Worm (Caenorhabditis elegans) whole organism, early embryonic: ENCODE results near the gene F53B1.2.

Experiments used
- B0310.2 ChIP-seq: sonication (generic microtip); optimal IDR thresholded peaks from 2 replicates; lab custom pipeline; 2016; ENCODE audit warnings: mild to moderate bottlenecking, missing genetic modification characterization, missing compliant biosample characterization
- F13C5.2 ChIP-seq: sonication (generic microtip); optimal IDR thresholded peaks from 2 replicates; lab custom pipeline; 2017; ENCODE audit warnings: mild to moderate bottlenecking, missing genetic modification characterization, inconsistent platforms, missing compliant biosample characterization
- aly-1 ChIP-seq: sonication (generic microtip); optimal IDR thresholded peaks from 2 replicates; lab custom pipeline; 2016; ENCODE audit warnings: missing genetic modification characterization, missing compliant biosample characterization
- ama-1 ChIP-seq: fragments of 150-350 bp; optimal IDR thresholded peaks from 2 replicates; lab custom pipeline; 2014
- ceh-13 ChIP-seq: fragments of 200-800 bp; sonication (Bioruptor generic); optimal IDR thresholded peaks from 2 replicates; lab custom pipeline; 2018; ENCODE audit warnings: mild to moderate bottlenecking, missing genetic modification characterization, missing compliant biosample characterization
- ceh-36 ChIP-seq: sonication (generic microtip); optimal IDR thresholded peaks from 2 replicates; lab custom pipeline; 2016; ENCODE audit warnings: missing genetic modification characterization, inconsistent platforms, missing compliant biosample characterization
- ets-7 ChIP-seq: sonication (generic microtip); optimal IDR thresholded peaks from 2 replicates; lab custom pipeline; 2016; ENCODE audit warnings: missing genotype, missing genetic modification characterization, missing compliant biosample characterization
- flt-1 ChIP-seq: fragments of 200-800 bp; sonication (Bioruptor generic); IDR thresholded peaks from 2 replicates; pipeline ENCODE4 v1.3.6; 2022; ENCODE audit warnings: missing genetic modification characterization, missing compliant biosample characterization
- hmbx-1 ChIP-seq: sonication (generic microtip); optimal IDR thresholded peaks from 2 replicates; lab custom pipeline; 2016; ENCODE audit warnings: mild to moderate bottlenecking, missing genetic modification characterization, missing compliant biosample characterization
- hmg-4 ChIP-seq: fragments of 200-800 bp; sonication (Bioruptor generic); optimal IDR thresholded peaks from 2 replicates; lab custom pipeline; 2018; ENCODE audit warnings: mild to moderate bottlenecking, missing genetic modification characterization, missing compliant biosample characterization
- hnd-1 ChIP-seq: sonication (generic microtip); optimal IDR thresholded peaks from 2 replicates; lab custom pipeline; 2016; ENCODE audit warnings: missing genetic modification characterization, missing compliant biosample characterization
- pes-1 ChIP-seq: fragments of 200-800 bp; sonication (Bioruptor generic); IDR thresholded peaks from 2 replicates; pipeline ENCODE4 v1.3.6; 2022; ENCODE audit warnings: missing genetic modification reagents, missing genetic modification characterization, missing compliant biosample characterization
- scrt-1 ChIP-seq: fragments of 200-800 bp; sonication (Bioruptor generic); IDR thresholded peaks from 2 replicates; pipeline ENCODE4 v1.3.6; 2022; ENCODE audit warnings: missing genetic modification characterization, missing compliant biosample characterization
- sea-1 ChIP-seq: fragments of 200-800 bp; sonication (Bioruptor generic); conservative IDR thresholded peaks from 2 replicates; pipeline ENCODE4 v1.3.6; 2022; ENCODE audit warnings: missing genetic modification characterization, missing compliant biosample characterization
- tbx-11 ChIP-seq: fragments of 200-800 bp; sonication (Bioruptor generic); IDR thresholded peaks from 2 replicates; pipeline ENCODE4 v1.3.6; 2022; ENCODE audit warnings: missing genetic modification characterization, missing compliant biosample characterization
- tbx-37 ChIP-seq: fragments of 200-800 bp; sonication (Bioruptor generic); conservative IDR thresholded peaks from 2 replicates; pipeline ENCODE4 v1.3.6; 2022; ENCODE audit warnings: missing genetic modification reagents, missing genetic modification characterization, missing compliant biosample characterization
- tra-4 ChIP-seq: sonication (generic microtip); optimal IDR thresholded peaks from 2 replicates; lab custom pipeline; 2017; ENCODE audit warnings: missing genetic modification characterization, missing compliant biosample characterization

Gene F53B1.2

ce11 chrX:2090493-2090892 lies 18.3 kb upstream of the F53B1.2 start:
- TF ChIP-seq ceh-13 (GFP tag; lab: Kevin White, UChicago) (no peak), ama-1 (lab: Kevin White, UChicago) (no peak), hnd-1 (no peak), hmbx-1 (no peak), B0310.2 (tag; lab: Kevin White, UChicago) (no peak), tra-4 (no peak), scrt-1 (GFP tag; lab: Robert Waterston, UW) (no peak)

- TF ChIP-seq flt-1 (GFP tag; lab: Robert Waterston, UW) (no peak), F13C5.2 (no peak), aly-1 (tag; lab: Kevin White, UChicago) (no peak), sea-1 (GFP tag; lab: Robert Waterston, UW) (no peak), hnd-1 (no peak), pes-1 (GFP tag; lab: Robert Waterston, UW) (no peak), B0310.2 (tag; lab: Kevin White, UChicago) (no peak), hmbx-1 (no peak), hmg-4 (GFP tag; lab: Kevin White, UChicago) (no peak), tbx-37 (no peak), tra-4 (no peak), ceh-36 (tag; lab: Kevin White, UChicago) (no peak), ama-1 (lab: Kevin White, UChicago) (no peak), ceh-13 (GFP tag; lab: Kevin White, UChicago) (no peak)
Measured at ce11 chrX:2093169-2093568, 15.6 kb upstream of the F53B1.2 start, which contains the start of gene col-164. Gene col-164 (plus strand): TSS chrX:2093469.

ce11 chrX:2094094-2094493 lies 14.7 kb upstream of the F53B1.2 start:
- TF ChIP-seq B0310.2 (tag; lab: Kevin White, UChicago): no peak

ce11 chrX:2096804-2097203 lies 12.0 kb upstream of the F53B1.2 start, which contains the start of gene T21D9.2:
Gene T21D9.2 (minus strand): TSS chrX:2096904.
- no peak for TF ChIP-seq aly-1 (tag; lab: Kevin White, UChicago)
- TF ChIP-seq tra-4: no peak
- TF ChIP-seq hnd-1: no peak
- TF ChIP-seq ceh-13 (GFP tag; lab: Kevin White, UChicago): no peak
- TF ChIP-seq ceh-36 (tag; lab: Kevin White, UChicago): no peak
- no peak for TF ChIP-seq tbx-11 (GFP tag; lab: Robert Waterston, UW)
- TF ChIP-seq ama-1 (lab: Kevin White, UChicago): no peak
- no peak for TF ChIP-seq hmg-4 (GFP tag; lab: Kevin White, UChicago)
- TF ChIP-seq sea-1 (GFP tag; lab: Robert Waterston, UW): no peak
- no peak for TF ChIP-seq scrt-1 (GFP tag; lab: Robert Waterston, UW)
- no peak for TF ChIP-seq flt-1 (GFP tag; lab: Robert Waterston, UW)
- TF ChIP-seq F13C5.2: no peak
- no peak for TF ChIP-seq tbx-37
- TF ChIP-seq ets-7: no peak
- TF ChIP-seq hmbx-1: no peak

- TF ChIP-seq F13C5.2 (no peak), tra-4 (no peak), flt-1 (GFP tag; lab: Robert Waterston, UW) (no peak), tbx-11 (GFP tag; lab: Robert Waterston, UW) (no peak), pes-1 (GFP tag; lab: Robert Waterston, UW) (no peak), ceh-36 (tag; lab: Kevin White, UChicago) (no peak), scrt-1 (GFP tag; lab: Robert Waterston, UW) (no peak), hmg-4 (GFP tag; lab: Kevin White, UChicago) (no peak), tbx-37 (no peak), ceh-13 (GFP tag; lab: Kevin White, UChicago) (no peak)
Measured at ce11 chrX:2099002-2099401, 9.8 kb upstream of the F53B1.2 start.

- no peak for TF ChIP-seq hmg-4 (GFP tag; lab: Kevin White, UChicago)
- no peak for TF ChIP-seq scrt-1 (GFP tag; lab: Robert Waterston, UW)
- TF ChIP-seq aly-1 (tag; lab: Kevin White, UChicago): no peak
- no peak for TF ChIP-seq B0310.2 (tag; lab: Kevin White, UChicago)
- no peak for TF ChIP-seq F13C5.2
- TF ChIP-seq tbx-37: no peak
- no peak for TF ChIP-seq tra-4
- no peak for TF ChIP-seq sea-1 (GFP tag; lab: Robert Waterston, UW)
- no peak for TF ChIP-seq hnd-1
- no peak for TF ChIP-seq ceh-13 (GFP tag; lab: Kevin White, UChicago)
- TF ChIP-seq flt-1 (GFP tag; lab: Robert Waterston, UW): no peak
- no peak for TF ChIP-seq pes-1 (GFP tag; lab: Robert Waterston, UW)
- TF ChIP-seq hmbx-1: no peak
- no peak for TF ChIP-seq ets-7
- TF ChIP-seq ama-1 (lab: Kevin White, UChicago): no peak
- no peak for TF ChIP-seq tbx-11 (GFP tag; lab: Robert Waterston, UW)
- TF ChIP-seq ceh-36 (tag; lab: Kevin White, UChicago): no peak
Measured at ce11 chrX:2105310-2105709, 3.5 kb upstream of the F53B1.2 start, which contains the start of gene F53B1.3. Gene F53B1.3 (plus strand): TSS chrX:2105610.

ce11 chrX:2107414-2107813 lies 1.4 kb upstream of the F53B1.2 start:
- TF ChIP-seq hmbx-1 (no peak), sea-1 (GFP tag; lab: Robert Waterston, UW) (no peak), hmg-4 (GFP tag; lab: Kevin White, UChicago) (no peak), pes-1 (GFP tag; lab: Robert Waterston, UW) (no peak), flt-1 (GFP tag; lab: Robert Waterston, UW) (no peak), ceh-36 (tag; lab: Kevin White, UChicago) (no peak), aly-1 (tag; lab: Kevin White, UChicago) (no peak), ceh-13 (GFP tag; lab: Kevin White, UChicago) (no peak), scrt-1 (GFP tag; lab: Robert Waterston, UW) (no peak), tbx-11 (GFP tag; lab: Robert Waterston, UW) (no peak), ama-1 (lab: Kevin White, UChicago) (no peak), ets-7 (no peak), F13C5.2 (no peak)

- TF ChIP-seq ceh-36 (tag; lab: Kevin White, UChicago): no peak
- 0 out of 2 replicates have a peak, but pooled peaks have one; percentile 8 for TF ChIP-seq tbx-11 (GFP tag; lab: Robert Waterston, UW)
- 0 out of 2 replicates have a peak, but pooled peaks have one; percentile 23 for TF ChIP-seq tbx-37
- TF ChIP-seq sea-1 (GFP tag; lab: Robert Waterston, UW): 0 out of 2 replicates have a peak, but pooled peaks have one; percentile 16
Measured at ce11 chrX:2108182-2108581, 600 bp upstream of the F53B1.2 start.
